Worm (Caenorhabditis elegans) whole organism, L4/young adult: ENCODE data around the gene mrps-23.

Experiments
- W03F9.2 ChIP-seq: fragments of 150-350 bp; optimal IDR thresholded peaks from 2 replicates; lab custom pipeline; 2014; ENCODE audit warnings: missing biosample characterization, missing genetic modification characterization
- dao-5 ChIP-seq: sonication (generic microtip); optimal IDR thresholded peaks from 2 replicates; lab custom pipeline; 2016; ENCODE audit warnings: missing genotype, missing genetic modification characterization, moderate library complexity, missing compliant biosample characterization
- him-1 ChIP-seq: sonication (generic microtip); optimal IDR thresholded peaks from 2 replicates; lab custom pipeline; 2016; ENCODE audit warnings: missing genotype, missing genetic modification reagents, missing genetic modification characterization, missing compliant biosample characterization

DNA sequence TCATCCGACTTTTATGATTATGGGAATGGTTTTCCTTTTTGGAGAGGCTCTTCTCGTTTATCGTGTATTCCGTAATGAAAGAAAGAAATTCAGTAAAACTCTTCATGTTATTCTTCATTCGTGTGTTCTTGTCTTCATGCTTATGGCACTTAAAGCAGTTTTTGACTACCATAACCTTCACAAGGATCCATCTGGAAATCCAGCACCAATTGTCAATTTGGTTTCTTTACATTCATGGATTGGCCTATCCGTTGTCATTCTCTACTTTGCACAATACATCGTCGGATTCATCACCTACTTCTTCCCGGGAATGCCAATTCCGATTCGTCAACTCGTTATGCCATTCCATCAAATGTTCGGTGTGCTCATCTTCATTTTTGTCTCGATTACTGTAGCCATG, 11.8 kb downstream of the mrps-23 start:
- TF ChIP-seq dao-5 (tag; lab: Kevin White, UChicago), result no peak
- no peak for TF ChIP-seq W03F9.2
- no peak for TF ChIP-seq him-1 (tag; lab: Kevin White, UChicago)
